Worm (Caenorhabditis elegans): ENCODE results near the gene Y41G9A.17.

The Y41G9A.17 gene

DNA sequence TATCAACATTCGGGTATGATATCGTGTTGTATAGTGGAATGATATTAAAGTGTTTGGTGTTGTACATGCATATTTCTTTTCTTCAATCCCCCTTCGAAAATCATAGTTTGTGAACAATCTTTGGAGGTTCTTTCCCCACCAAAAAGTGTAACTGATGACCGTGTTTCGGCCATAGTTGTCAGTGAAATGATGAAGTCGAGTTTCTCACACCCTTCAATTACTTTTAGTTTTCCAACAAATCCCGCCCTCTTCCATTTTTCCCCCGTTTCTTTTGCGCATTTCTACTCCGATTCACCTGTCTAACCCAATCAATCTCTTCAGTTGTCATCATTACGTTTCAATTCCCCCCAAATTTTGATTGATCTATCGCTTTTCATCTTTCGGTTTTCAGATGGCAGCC, 25.6 kb upstream of the Y41G9A.17 start:
- no peak for TF ChIP-seq cebp-2 (GFP tag; IDR thresholded peaks at IDR 0.05)
- no peak for TF ChIP-seq gei-17 (GFP tag; optimal IDR thresholded peaks at IDR 0.05)
- TF ChIP-seq F39B2.1 (GFP tag; IDR thresholded peaks at IDR 0.05): no peak
- no peak for TF ChIP-seq cebp-1 (GFP tag; IDR thresholded peaks at IDR 0.05)
- no peak for TF ChIP-seq cebp-1 (tag; optimal IDR thresholded peaks at IDR 0.05)
- no peak for TF ChIP-seq K12H6.12 (tag; optimal IDR thresholded peaks at IDR 0.05)
- no peak for TF ChIP-seq F23B12.7 (tag; optimal IDR thresholded peaks at IDR 0.05; ENCODE audit: insufficient read depth)
- TF ChIP-seq snpc-3.4 (tag; optimal IDR thresholded peaks at IDR 0.05): no peak
- TF ChIP-seq lsl-1 (GFP tag; optimal IDR thresholded peaks at IDR 0.05): no peak
- no peak for TF ChIP-seq akir-1 (GFP tag; optimal IDR thresholded peaks at IDR 0.05)

- TF ChIP-seq snpc-1.1 (tag; optimal IDR thresholded peaks at IDR 0.05; ENCODE audit: insufficient read depth) (no peak), ceh-40 (GFP tag; IDR thresholded peaks at IDR 0.05) (no peak), F39B2.1 (GFP tag; IDR thresholded peaks at IDR 0.05) (no peak), nfyb-1 (GFP tag; IDR thresholded peaks at IDR 0.05) (no peak), T26A5.8 (tag; optimal IDR thresholded peaks at IDR 0.05) (no peak), tlf-1 (GFP tag; optimal IDR thresholded peaks at IDR 0.05) (no peak), hrde-1 (tag; optimal IDR thresholded peaks at IDR 0.05; ENCODE audit: borderline replicate concordance) (no peak), lsy-27 (tag; optimal IDR thresholded peaks at IDR 0.05; ENCODE audit: borderline replicate concordance, insufficient read depth) (no peak), madf-3 (GFP tag; IDR thresholded peaks at IDR 0.05) (no peak)
Observed at ce11 chrX:3024637-3025113, 25.1 kb upstream of the Y41G9A.17 start, which contains the start of gene aqp-7. aqp-7 (plus strand) TSS chrX:3025063.

- TF ChIP-seq T07F8.4 (tag; optimal IDR thresholded peaks at IDR 0.05): no peak
- no peak for TF ChIP-seq gei-17 (GFP tag; optimal IDR thresholded peaks at IDR 0.05)
- TF ChIP-seq athp-1 (tag; optimal IDR thresholded peaks at IDR 0.05): no peak
- no peak for TF ChIP-seq K11D2.4 (GFP tag; IDR thresholded peaks at IDR 0.05)
- no peak for TF ChIP-seq snpc-1.1 (tag; optimal IDR thresholded peaks at IDR 0.05; ENCODE audit: insufficient read depth)
- TF ChIP-seq zim-3 (tag; optimal IDR thresholded peaks at IDR 0.05): no peak
- no peak for TF ChIP-seq hmg-20 (GFP tag; IDR thresholded peaks at IDR 0.05)
- TF ChIP-seq C06A6.2 (GFP tag; conservative IDR thresholded peaks at IDR 0.05): no peak
- no peak for TF ChIP-seq Y53F4B.3 (GFP tag; IDR thresholded peaks at IDR 0.05)
- no peak for TF ChIP-seq F10E7.11 (tag; optimal IDR thresholded peaks at IDR 0.05)
- no peak for TF ChIP-seq T26A5.8 (tag; optimal IDR thresholded peaks at IDR 0.05)
- no peak for TF ChIP-seq dpl-1 (GFP tag; optimal IDR thresholded peaks at IDR 0.05)
- TF ChIP-seq hmg-1.2 (GFP tag; IDR thresholded peaks at IDR 0.05): no peak
- no peak for TF ChIP-seq nfya-2 (GFP tag; IDR thresholded peaks at IDR 0.05)
- TF ChIP-seq mxl-1 (tag; optimal IDR thresholded peaks at IDR 0.05): no peak
- TF ChIP-seq nhr-120 (GFP tag; IDR thresholded peaks at IDR 0.05): no peak
Observed at ce11 chrX:3023552-3024183, 24.1 kb upstream of the Y41G9A.17 start.

DNA sequence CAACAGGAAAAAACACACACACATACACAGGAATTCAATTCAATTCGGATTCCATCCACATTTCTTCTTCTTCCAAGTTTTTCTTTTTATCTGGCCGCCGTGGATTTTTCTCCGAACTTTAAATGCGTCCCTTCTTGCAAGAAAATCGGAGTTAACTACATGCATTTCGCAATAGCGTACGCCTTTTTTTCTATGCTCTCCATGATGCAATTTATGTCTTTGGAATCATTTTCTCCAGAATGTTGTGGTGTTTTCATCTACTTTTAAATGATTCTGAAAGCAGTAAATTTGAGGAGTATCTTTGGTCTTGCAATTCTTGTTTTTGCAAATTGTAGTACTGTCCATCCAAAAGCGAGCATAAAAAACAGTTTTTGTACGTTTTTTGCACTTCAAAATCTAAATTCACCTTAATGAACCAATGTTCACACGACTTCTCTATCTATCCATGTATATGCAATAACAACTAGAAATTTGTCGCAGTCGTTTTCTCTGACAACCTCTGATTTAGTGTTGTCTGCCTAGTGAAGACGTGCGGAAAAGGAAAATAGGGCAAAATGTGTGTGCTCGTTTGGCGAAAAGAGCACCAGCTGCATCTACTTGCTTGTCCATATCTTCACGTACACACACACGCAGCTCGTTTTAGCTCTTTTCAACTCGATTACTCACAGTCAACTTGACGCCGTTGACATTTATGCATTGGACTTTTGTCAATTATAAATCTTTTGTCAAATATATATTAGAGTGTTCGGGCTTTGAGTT, 23.0 kb upstream of the Y41G9A.17 start:
- TF ChIP-seq C17E4.6 (GFP tag; IDR thresholded peaks at IDR 0.05) (no peak), B0261.1 (tag; optimal IDR thresholded peaks at IDR 0.05) (no peak), cebp-1 (GFP tag; IDR thresholded peaks at IDR 0.05) (peak; percentile 56; the same call in 1 of the 2 replicates), cebp-1 (tag; optimal IDR thresholded peaks at IDR 0.05) (peak; percentile 89), F22D6.2 (tag; optimal IDR thresholded peaks at IDR 0.05) (no peak), unc-62 (GFP tag; optimal IDR thresholded peaks at IDR 0.05) (no peak), madf-6 (GFP tag; IDR thresholded peaks at IDR 0.05) (no peak), zim-3 (tag; optimal IDR thresholded peaks at IDR 0.05) (no peak)

All from whole organism, young adult.